Worm (Caenorhabditis elegans) whole organism, L1 larva: ENCODE measurements around the gene ugt-17.

Source experiments
- C34B4.2 ChIP-seq: sonication (generic microtip); optimal IDR thresholded peaks from 2 replicates; lab custom pipeline; 2017; ENCODE audit warnings: mild to moderate bottlenecking, missing genetic modification characterization, missing compliant biosample characterization
- alr-1 ChIP-seq: fragments of 200-800 bp; sonication (Bioruptor generic); optimal IDR thresholded peaks from 2 replicates; lab custom pipeline; 2018; ENCODE audit warnings: borderline replicate concordance, mild to moderate bottlenecking, missing genetic modification characterization, missing compliant biosample characterization
- ceh-8 ChIP-seq: fragments of 200-800 bp; sonication (Bioruptor generic); optimal IDR thresholded peaks from 2 replicates; lab custom pipeline; 2018; ENCODE audit warnings: mild to moderate bottlenecking, missing genetic modification characterization, moderate library complexity, missing compliant biosample characterization
- ceh-88 ChIP-seq: fragments of 200-800 bp; sonication (Bioruptor generic); IDR thresholded peaks from 2 replicates; pipeline ENCODE4 v1.3.6; 2022; ENCODE audit warnings: missing genetic modification characterization, missing compliant biosample characterization
- ceh-90 ChIP-seq: sonication (generic microtip); optimal IDR thresholded peaks from 2 replicates; lab custom pipeline; 2016; ENCODE audit warnings: missing genetic modification characterization, missing compliant biosample characterization
- dsc-1 ChIP-seq: sonication (generic microtip); optimal IDR thresholded peaks from 2 replicates; lab custom pipeline; 2016; ENCODE audit warnings: mild to moderate bottlenecking, missing genetic modification characterization, missing compliant biosample characterization
- efl-1 ChIP-seq, 4 experiments: fragments of 150-350 bp; optimal IDR thresholded peaks in 3 of 4; peaks in 1 of 4; 1 replicate in 1 of 4; 2 replicates in 3 of 4; lab custom pipeline; 2014; ENCODE audit warnings: missing biosample characterization in 2 of 4, missing genetic modification characterization in 2 of 4, missing genetic modification reagents in 2 of 4
- egl-13 ChIP-seq: sonication (generic microtip); optimal IDR thresholded peaks from 2 replicates; lab custom pipeline; 2016; ENCODE audit warnings: missing genotype, missing genetic modification reagents, missing genetic modification characterization, missing compliant biosample characterization
- elt-2 ChIP-seq: sonication (generic microtip); optimal IDR thresholded peaks from 2 replicates; lab custom pipeline; 2016; ENCODE audit warnings: missing genetic modification characterization, mild to moderate bottlenecking, inconsistent platforms, missing compliant biosample characterization, missing genetic modification reagents
- elt-3 ChIP-seq, 6 experiments: fragments of 150-350 bp in 1 of 6; sonication (generic microtip); optimal IDR thresholded peaks; 2 replicates each; lab custom pipeline; 2017 to 2018; ENCODE audit warnings: missing biosample characterization in 6 of 6, missing genetic modification characterization in 6 of 6, inconsistent platforms in 1 of 6
- ets-5 ChIP-seq: fragments of 200-800 bp; sonication (Bioruptor generic); IDR thresholded peaks from 2 replicates; pipeline ENCODE4 v1.3.6; 2022; ENCODE audit warnings: missing genetic modification characterization, missing compliant biosample characterization
- fkh-8 ChIP-seq: sonication (generic microtip); optimal IDR thresholded peaks from 2 replicates; lab custom pipeline; 2016; ENCODE audit warnings: mild to moderate bottlenecking, missing genetic modification characterization, missing compliant biosample characterization
- grh-1 ChIP-seq: fragments of 200-800 bp; sonication (Bioruptor generic); IDR thresholded peaks from 2 replicates; pipeline ENCODE4 v1.3.6; 2022; ENCODE audit warnings: missing genetic modification reagents, missing genetic modification characterization, missing compliant biosample characterization
- hlh-17 ChIP-seq: fragments of 200-800 bp; sonication (Bioruptor generic); optimal IDR thresholded peaks from 2 replicates; lab custom pipeline; 2018; ENCODE audit warnings: missing genetic modification characterization, mild to moderate bottlenecking, missing compliant biosample characterization, moderate library complexity, borderline replicate concordance
- irx-1 ChIP-seq: sonication (generic microtip); optimal IDR thresholded peaks from 2 replicates; lab custom pipeline; 2016; ENCODE audit warnings: missing genetic modification characterization, missing compliant biosample characterization
- jun-1 ChIP-seq: fragments of 150-350 bp; optimal IDR thresholded peaks from 2 replicates; lab custom pipeline; 2014; ENCODE audit warnings: missing biosample characterization, missing genetic modification reagents, missing genetic modification characterization
- lin-13 ChIP-seq: fragments of 150-350 bp; optimal IDR thresholded peaks from 2 replicates; lab custom pipeline; 2014; ENCODE audit warnings: missing biosample characterization, missing genetic modification reagents, missing genetic modification characterization
- lin-14 ChIP-seq: fragments of 200-800 bp; sonication (Bioruptor generic); optimal IDR thresholded peaks from 2 replicates; lab custom pipeline; 2018; ENCODE audit warnings: mild to moderate bottlenecking, missing genetic modification characterization, moderate library complexity, missing compliant biosample characterization
- lin-39 ChIP-seq: fragments of 150-350 bp; optimal IDR thresholded peaks from 2 replicates; lab custom pipeline; 2014; ENCODE audit warnings: missing biosample characterization, missing genetic modification reagents, missing genetic modification characterization
- lsy-2 ChIP-seq, 2 experiments: fragments of 150-350 bp; optimal IDR thresholded peaks; 2 replicates each; lab custom pipeline; 2014; ENCODE audit warnings: missing biosample characterization in 2 of 2, missing genetic modification characterization in 2 of 2
- mab-9 ChIP-seq: fragments of 200-800 bp; sonication (Bioruptor generic); IDR thresholded peaks from 2 replicates; pipeline ENCODE4 v1.3.6; 2022; ENCODE audit warnings: missing genetic modification reagents, missing genetic modification characterization, missing compliant biosample characterization
- nhr-11 ChIP-seq: fragments of 150-350 bp; optimal IDR thresholded peaks from 2 replicates; lab custom pipeline; 2014; ENCODE audit warnings: missing biosample characterization, missing genetic modification characterization
- nhr-19 ChIP-seq: fragments of 200-800 bp; sonication (Bioruptor generic); conservative IDR thresholded peaks from 2 replicates; pipeline ENCODE4 v1.3.6; 2022; ENCODE audit warnings: missing genetic modification characterization, missing compliant biosample characterization
- nhr-20 ChIP-seq: sonication (generic microtip); optimal IDR thresholded peaks from 2 replicates; lab custom pipeline; 2016; ENCODE audit warnings: mild to moderate bottlenecking, missing genetic modification characterization, missing compliant biosample characterization
- nhr-28 ChIP-seq: fragments of 150-350 bp; optimal IDR thresholded peaks from 2 replicates; lab custom pipeline; 2014; ENCODE audit warnings: missing biosample characterization, missing genetic modification characterization
- nhr-47 ChIP-seq: sonication (generic microtip); optimal IDR thresholded peaks from 2 replicates; lab custom pipeline; 2016; ENCODE audit warnings: mild to moderate bottlenecking, missing genetic modification characterization, moderate library complexity, missing compliant biosample characterization
- nhr-71 ChIP-seq: sonication (generic microtip); optimal IDR thresholded peaks from 2 replicates; lab custom pipeline; 2016; ENCODE audit warnings: mild to moderate bottlenecking, missing genetic modification characterization, moderate library complexity, missing compliant biosample characterization
- nhr-77 ChIP-seq: fragments of 150-350 bp; optimal IDR thresholded peaks from 2 replicates; lab custom pipeline; 2014; ENCODE audit warnings: missing biosample characterization, missing genetic modification characterization
- nhr-85 ChIP-seq: sonication (generic microtip); peaks from one replicate; lab custom pipeline; 2016; ENCODE audit warnings: missing genetic modification characterization, inconsistent platforms, missing compliant biosample characterization
- pag-3 ChIP-seq: sonication (generic microtip); optimal IDR thresholded peaks from 2 replicates; lab custom pipeline; 2017; ENCODE audit warnings: missing genetic modification characterization, mild to moderate bottlenecking, missing compliant biosample characterization, antibody characterized with exemption, borderline replicate concordance; ENCODE audit not compliant: insufficient read depth
- rnt-1 ChIP-seq: sonication (generic microtip); optimal IDR thresholded peaks from 2 replicates; lab custom pipeline; 2016; ENCODE audit warnings: mild to moderate bottlenecking, missing genetic modification characterization, moderate library complexity, missing compliant biosample characterization
- snu-23 ChIP-seq: sonication (generic microtip); optimal IDR thresholded peaks from 2 replicates; lab custom pipeline; 2016; ENCODE audit warnings: missing genetic modification characterization, missing compliant biosample characterization
- sptf-1 ChIP-seq: fragments of 150-350 bp; optimal IDR thresholded peaks from 2 replicates; lab custom pipeline; 2014; ENCODE audit warnings: missing biosample characterization, missing genetic modification characterization
- sup-37 ChIP-seq: fragments of 200-800 bp; sonication (Bioruptor generic); optimal IDR thresholded peaks from 2 replicates; lab custom pipeline; 2018; ENCODE audit warnings: mild to moderate bottlenecking, missing genetic modification characterization, missing compliant biosample characterization
- swsn-7 ChIP-seq: sonication (generic microtip); optimal IDR thresholded peaks from 2 replicates; lab custom pipeline; 2016; ENCODE audit warnings: missing genetic modification characterization, missing compliant biosample characterization
- unc-130 ChIP-seq: fragments of 150-350 bp; optimal IDR thresholded peaks from 2 replicates; lab custom pipeline; 2017; ENCODE audit warnings: missing biosample characterization, missing genetic modification characterization, inconsistent platforms
- unc-86 ChIP-seq: sonication (generic microtip); optimal IDR thresholded peaks from 2 replicates; lab custom pipeline; 2016; ENCODE audit warnings: missing genetic modification characterization, missing compliant biosample characterization
- unc-98 ChIP-seq: fragments of 200-800 bp; sonication (Bioruptor generic); IDR thresholded peaks from 2 replicates; pipeline ENCODE4 v1.3.6; 2022; ENCODE audit warnings: missing genetic modification characterization, missing compliant biosample characterization
- vab-15 ChIP-seq: sonication (generic microtip); optimal IDR thresholded peaks from 2 replicates; lab custom pipeline; 2017; ENCODE audit warnings: missing genotype, mild to moderate bottlenecking, missing genetic modification characterization, missing compliant biosample characterization
- xbp-1 ChIP-seq: sonication (generic microtip); optimal IDR thresholded peaks from 2 replicates; lab custom pipeline; 2016; ENCODE audit warnings: missing genetic modification characterization, missing compliant biosample characterization
- ztf-11 ChIP-seq, 2 experiments: sonication (generic microtip); optimal IDR thresholded peaks; 2 replicates each; lab custom pipeline; 2016 to 2017; ENCODE audit warnings: missing genetic modification characterization in 2 of 2, missing biosample characterization in 1 of 2, missing compliant biosample characterization in 1 of 2
- ztf-4 ChIP-seq: fragments of 150-350 bp; optimal IDR thresholded peaks from 2 replicates; lab custom pipeline; 2014; ENCODE audit warnings: missing biosample characterization, missing genetic modification characterization

ugt-17 gene

DNA sequence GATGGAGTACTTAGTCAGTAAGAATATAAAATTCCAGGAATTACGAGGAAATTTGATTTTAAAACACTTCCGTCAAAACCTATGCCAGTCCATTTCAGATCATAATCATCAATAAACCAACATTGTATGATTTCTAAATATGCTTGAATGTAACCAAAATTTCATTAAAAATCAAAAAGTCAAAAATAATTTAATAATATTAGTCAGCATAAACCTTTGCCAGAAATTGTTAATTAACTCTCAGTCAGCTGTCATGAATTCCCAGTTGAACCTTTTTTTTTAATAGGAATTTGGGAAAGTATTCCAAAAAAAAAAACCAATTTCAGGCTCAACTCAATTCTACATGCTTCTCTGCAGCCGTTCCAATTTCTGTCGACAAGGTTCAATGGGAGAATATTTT lies 43.6 kb upstream of the ugt-17 start, which contains the start of gene srsx-26:
TSS of gene srsx-26 (plus strand) at position 301 of the 400 bp plus-strand sequence.
- peak; percentile 51 for TF ChIP-seq ceh-8
- peak; percentile 37 for TF ChIP-seq nhr-47 (tag; lab: Kevin White, UChicago)
- TF ChIP-seq rnt-1 (tag; lab: Kevin White, UChicago), result no peak
- peak; percentile 56 for TF ChIP-seq fkh-8 (tag; lab: Kevin White, UChicago)
- no peak for TF ChIP-seq elt-2 (tag; lab: Kevin White, UChicago)
- TF ChIP-seq nhr-71 (tag; lab: Kevin White, UChicago), result peak; percentile 30
- no peak for TF ChIP-seq elt-3 (tag; optimal IDR thresholded peaks at IDR 0.05; lab: Kevin White, UChicago)
- TF ChIP-seq xbp-1 (tag; lab: Kevin White, UChicago), result no peak
- peak; percentile 14 for TF ChIP-seq ceh-90 (tag; lab: Kevin White, UChicago)
- no peak for TF ChIP-seq grh-1 (GFP tag; lab: Robert Waterston, UW)

DNA sequence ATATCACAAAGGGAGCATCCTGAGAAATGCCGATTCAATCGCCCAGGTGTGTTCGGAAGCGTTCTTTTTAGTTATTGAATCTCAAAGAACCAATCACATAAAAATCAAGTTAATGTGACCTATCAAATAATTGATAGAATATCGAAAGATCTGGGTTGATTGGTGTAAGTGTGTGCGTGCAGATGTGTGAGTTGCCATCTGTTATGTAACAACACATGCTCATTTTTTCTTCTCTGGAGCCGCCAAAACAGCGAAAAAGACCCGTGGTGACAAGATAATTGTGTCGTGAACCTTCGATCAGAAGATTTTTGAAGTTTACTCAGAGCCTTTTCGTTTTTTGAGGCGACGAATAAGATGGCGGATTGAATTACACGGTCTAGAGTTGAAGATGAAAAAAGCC lies 42.0 kb upstream of the ugt-17 start:
- TF ChIP-seq ztf-11 (tag; optimal IDR thresholded peaks at IDR 0.05; lab: Kevin White, UChicago), result no peak
- no peak for TF ChIP-seq lin-39 (tag; lab: Kevin White, UChicago)
- no peak for TF ChIP-seq lin-13
- peak; percentile 31; the same call in 1 of the 2 replicates for TF ChIP-seq nhr-19
- TF ChIP-seq unc-130 (tag; lab: Kevin White, UChicago), result peak; percentile 38
- TF ChIP-seq C34B4.2 (tag; lab: Kevin White, UChicago), result no peak
- TF ChIP-seq egl-13, result no peak
- no peak for TF ChIP-seq ceh-88 (GFP tag; lab: Robert Waterston, UW)
- no peak for TF ChIP-seq jun-1 (tag; lab: Kevin White, UChicago)
- TF ChIP-seq dsc-1, result no peak
- peak; percentile 49 for TF ChIP-seq rnt-1 (tag; lab: Kevin White, UChicago)
- TF ChIP-seq nhr-11, result no peak
- no peak for TF ChIP-seq irx-1 (tag; lab: Kevin White, UChicago)
- no peak for TF ChIP-seq sup-37
- TF ChIP-seq nhr-71 (tag; lab: Kevin White, UChicago), result peak; percentile 71
- TF ChIP-seq ets-5 (GFP tag; lab: Robert Waterston, UW), result no peak
- no peak for TF ChIP-seq pag-3 (tag; lab: Kevin White, UChicago)
- TF ChIP-seq nhr-28 (tag; lab: Kevin White, UChicago), result no peak
- no peak for TF ChIP-seq nhr-47 (tag; lab: Kevin White, UChicago)
- TF ChIP-seq unc-86 (tag; lab: Kevin White, UChicago), result no peak
- peak; percentile 8 for TF ChIP-seq swsn-7
- peak in 1 of 2 experiments; percentile 42 for TF ChIP-seq lsy-2 (tag; optimal IDR thresholded peaks at IDR 0.05; lab: Kevin White, UChicago)
- no peak for TF ChIP-seq sptf-1 (tag; lab: Kevin White, UChicago)
- peak; percentile 14 for TF ChIP-seq nhr-20
- TF ChIP-seq vab-15, result no peak
- no peak for TF ChIP-seq nhr-85
- peak; percentile 64 for TF ChIP-seq lin-14 (GFP tag; lab: Kevin White, UChicago)
- TF ChIP-seq nhr-77 (tag; lab: Kevin White, UChicago), result no peak
- TF ChIP-seq alr-1 (tag; lab: Kevin White, UChicago), result no peak
- TF ChIP-seq unc-98 (GFP tag; lab: Robert Waterston, UW), result no peak
- no peak for TF ChIP-seq efl-1 (optimal IDR thresholded peaks at IDR 0.05; lab: Kevin White, UChicago)
- TF ChIP-seq efl-1 (GFP tag; optimal IDR thresholded peaks at IDR 0.05 in 1 of 2; lab: Kevin White, UChicago), result no peak
- peak; percentile 9 for TF ChIP-seq snu-23 (GFP tag; lab: Kevin White, UChicago)
- TF ChIP-seq mab-9 (GFP tag; lab: Robert Waterston, UW), result no peak
- TF ChIP-seq ztf-4, result peak; percentile 15
- no peak for TF ChIP-seq hlh-17 (GFP tag; lab: Kevin White, UChicago)
